Worm (Caenorhabditis elegans) whole organism, L3 larva: ENCODE data around the gene ncs-1.

ENCODE experiments used
- R02D3.7 ChIP-seq: fragments of 150-350 bp; optimal IDR thresholded peaks from 2 replicates; lab custom pipeline; 2014; ENCODE audit warnings: missing biosample characterization, missing genetic modification characterization
- ama-1 ChIP-seq: fragments of 150-350 bp; optimal IDR thresholded peaks from 2 replicates; lab custom pipeline; 2018
- ceh-28 ChIP-seq: fragments of 150-350 bp; optimal IDR thresholded peaks from 2 replicates; lab custom pipeline; 2014; ENCODE audit warnings: missing biosample characterization, missing genetic modification reagents, missing genetic modification characterization
- ceh-82 ChIP-seq: fragments of 150-350 bp; optimal IDR thresholded peaks from 2 replicates; lab custom pipeline; 2014; ENCODE audit warnings: missing biosample characterization, missing genetic modification characterization
- egl-27 ChIP-seq: sonication (generic microtip); optimal IDR thresholded peaks from 4 replicates; lab custom pipeline; 2017; ENCODE audit warnings: missing biosample characterization, missing genetic modification reagents, missing genetic modification characterization
- elt-2 ChIP-seq: sonication (generic microtip); optimal IDR thresholded peaks from 2 replicates; lab custom pipeline; 2016; ENCODE audit warnings: missing genetic modification reagents, mild to moderate bottlenecking, missing genetic modification characterization, missing compliant biosample characterization
- eor-1 ChIP-seq, 2 experiments: fragments of 150-350 bp; optimal IDR thresholded peaks; 2 replicates each; lab custom pipeline; 2014 to 2018; ENCODE audit warnings: missing biosample characterization in 2 of 2, missing genetic modification characterization in 2 of 2
- lsy-12 ChIP-seq: sonication (generic microtip); optimal IDR thresholded peaks from 2 replicates; lab custom pipeline; 2016; ENCODE audit warnings: mild to moderate bottlenecking, missing genetic modification characterization, missing compliant biosample characterization
- nhr-11 ChIP-seq: fragments of 150-350 bp; optimal IDR thresholded peaks from 2 replicates; lab custom pipeline; 2014; ENCODE audit warnings: missing biosample characterization, missing genetic modification characterization
- nhr-23 ChIP-seq: fragments of 150-350 bp; optimal IDR thresholded peaks from 2 replicates; lab custom pipeline; 2014; ENCODE audit warnings: missing biosample characterization, missing genetic modification reagents, missing genetic modification characterization
- nhr-28 ChIP-seq: fragments of 150-350 bp; optimal IDR thresholded peaks from 2 replicates; lab custom pipeline; 2014; ENCODE audit warnings: missing biosample characterization, missing genetic modification characterization
- nhr-77 ChIP-seq: fragments of 150-350 bp; optimal IDR thresholded peaks from 2 replicates; lab custom pipeline; 2014; ENCODE audit warnings: missing biosample characterization, missing genetic modification characterization
- pha-4 ChIP-seq: fragments of 150-350 bp; optimal IDR thresholded peaks from 2 replicates; lab custom pipeline; 2014; ENCODE audit warnings: missing biosample characterization, missing genetic modification reagents, missing genetic modification characterization
- pqm-1 ChIP-seq: fragments of 150-350 bp; optimal IDR thresholded peaks from 2 replicates; lab custom pipeline; 2017; ENCODE audit warnings: missing biosample characterization, missing genetic modification characterization, inconsistent platforms
- sea-2 ChIP-seq: fragments of 150-350 bp; sonication (generic microtip); optimal IDR thresholded peaks from 4 replicates; lab custom pipeline; 2014; ENCODE audit warnings: missing biosample characterization, missing genetic modification reagents, missing genetic modification characterization
- tbx-2 ChIP-seq: sonication (generic microtip); optimal IDR thresholded peaks from 2 replicates; lab custom pipeline; 2016; ENCODE audit warnings: mild to moderate bottlenecking, missing genetic modification characterization, missing compliant biosample characterization
- ztf-4 ChIP-seq: fragments of 150-350 bp; optimal IDR thresholded peaks from 2 replicates; lab custom pipeline; 2014; ENCODE audit warnings: missing biosample characterization, missing genetic modification characterization

ncs-1 gene

DNA sequence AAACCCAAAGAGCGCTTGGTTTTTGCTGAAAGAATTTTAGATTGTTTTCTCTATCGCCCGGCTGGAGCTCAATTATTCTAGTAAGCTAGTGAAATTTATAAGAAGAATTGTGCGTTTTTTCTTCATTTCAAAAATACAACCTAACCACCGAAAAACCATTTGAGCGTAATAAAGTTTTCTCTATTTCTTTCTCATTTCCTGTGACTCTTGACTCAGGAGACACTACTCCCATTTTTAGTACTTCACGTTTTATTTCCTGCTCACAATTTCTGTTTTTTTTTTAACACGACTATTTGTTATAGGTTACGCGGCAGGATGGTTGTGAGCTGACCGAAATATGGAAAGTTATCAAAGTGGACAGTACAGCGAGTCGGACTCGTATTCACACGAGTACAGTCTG is 50.1 kb downstream of the ncs-1 start, which contains the start of gene F35H12.6:
TSS of gene F35H12.6 (plus strand) at position 301 of the 400 bp plus-strand sequence.
- TF ChIP-seq nhr-11 (tag; lab: Kevin White, UChicago) = no peak
- TF ChIP-seq nhr-28 (tag; lab: Kevin White, UChicago) = no peak
- no peak for TF ChIP-seq nhr-77 (tag; lab: Kevin White, UChicago)
- TF ChIP-seq R02D3.7 (tag; lab: Kevin White, UChicago) = no peak
- no peak for TF ChIP-seq pha-4 (tag; lab: Kevin White, UChicago)
- no peak for TF ChIP-seq pqm-1 (tag; lab: Kevin White, UChicago)
- no peak for TF ChIP-seq ama-1 (lab: Kevin White, UChicago)
- no peak for TF ChIP-seq elt-2 (tag; lab: Kevin White, UChicago)
- TF ChIP-seq eor-1 (tag; optimal IDR thresholded peaks at IDR 0.05; lab: Kevin White, UChicago) = no peak
- TF ChIP-seq nhr-23 = no peak
- TF ChIP-seq tbx-2 (tag; lab: Kevin White, UChicago) = no peak
- no peak for TF ChIP-seq lsy-12 (tag; lab: Kevin White, UChicago)
- TF ChIP-seq sea-2 = no peak

DNA sequence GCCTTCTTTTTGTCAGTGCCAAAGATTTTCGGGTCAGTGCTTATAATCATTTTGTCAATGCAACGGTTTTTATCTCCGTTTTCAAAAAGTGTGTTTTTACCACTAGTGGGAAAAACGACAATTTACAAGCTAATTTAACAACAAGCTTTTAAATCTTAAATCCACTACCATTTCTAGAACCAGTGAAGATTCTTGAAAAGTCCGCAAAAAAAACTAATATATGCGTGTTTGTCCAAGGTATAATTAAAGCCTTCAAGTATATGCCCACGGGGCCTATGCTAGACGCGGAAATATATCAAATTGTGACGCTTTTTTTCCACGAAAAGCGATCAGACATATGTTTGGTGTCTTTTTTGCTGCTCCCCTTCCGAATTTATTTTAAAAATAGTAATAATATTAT is 50.5 kb downstream of the ncs-1 start:
- no peak for TF ChIP-seq ceh-82
- no peak for TF ChIP-seq egl-27 (tag; lab: Kevin White, UChicago)
- no peak for TF ChIP-seq ztf-4
- no peak for TF ChIP-seq nhr-23
- no peak for TF ChIP-seq ceh-28 (tag; lab: Kevin White, UChicago)
